Worm (Caenorhabditis elegans): Measurements from ENCODE around the gene bath-5.

ce11 chrII:2063989-2064388 is 32.2 kb upstream of the bath-5 start, which contains the start of gene F07E5.13:
- TF ChIP-seq ama-1 (optimal IDR thresholded peaks at IDR 0.05): no peak
- no peak for TF ChIP-seq hlh-30 (tag; optimal IDR thresholded peaks at IDR 0.05; ENCODE audit: insufficient read depth)
- no peak for TF ChIP-seq fkh-10 (GFP tag; optimal IDR thresholded peaks at IDR 0.05)
- TF ChIP-seq madf-2 (tag; optimal IDR thresholded peaks at IDR 0.05): no peak
- TF ChIP-seq zip-5 (tag; optimal IDR thresholded peaks at IDR 0.05): no peak
- no peak for TF ChIP-seq mec-3 (tag; optimal IDR thresholded peaks at IDR 0.05; ENCODE audit: borderline replicate concordance)
- TF ChIP-seq syd-9 (tag; optimal IDR thresholded peaks at IDR 0.05): no peak
